Fruit fly (Drosophila melanogaster) whole organism, adult: Measurements from ENCODE around the gene CG14262.

Experiments
- CG11617 ChIP-seq: fragments of 200-800 bp; sonication (Bioruptor generic); optimal IDR thresholded peaks from 2 replicates; lab custom pipeline; 2017; ENCODE audit warnings: mild to moderate bottlenecking, missing biosample characterization, missing genetic modification reagents, missing genetic modification characterization
- CG14711 ChIP-seq: fragments of 200-800 bp; sonication (Bioruptor generic); optimal IDR thresholded peaks from 2 replicates; lab custom pipeline; 2018; ENCODE audit warnings: missing biosample characterization, mild to moderate bottlenecking, missing genetic modification characterization, moderate library complexity
- CG5204 ChIP-seq: fragments of 200-800 bp; sonication (Bioruptor generic); optimal IDR thresholded peaks from 2 replicates; lab custom pipeline; 2016; ENCODE audit warnings: missing biosample characterization, missing genetic modification characterization
- CG7101 ChIP-seq: fragments of 200-800 bp; sonication (Bioruptor generic); optimal IDR thresholded peaks from 2 replicates; lab custom pipeline; 2018; ENCODE audit warnings: missing biosample characterization, mild to moderate bottlenecking, missing genetic modification characterization, moderate library complexity
- Clk ChIP-seq: fragments of 200-800 bp; sonication (Bioruptor generic); optimal IDR thresholded peaks from 2 replicates; lab custom pipeline; 2017; ENCODE audit warnings: missing biosample characterization, missing genetic modification characterization
- Crg-1 ChIP-seq: fragments of 200-800 bp; sonication (Bioruptor generic); optimal IDR thresholded peaks from 2 replicates; lab custom pipeline; 2016; ENCODE audit warnings: missing biosample characterization, missing genetic modification characterization
- Hr96 ChIP-seq: fragments of 200-800 bp; sonication (Bioruptor generic); optimal IDR thresholded peaks from 2 replicates; lab custom pipeline; 2016; ENCODE audit warnings: missing biosample characterization, missing genetic modification characterization
- Mnt ChIP-seq: fragments of 200-800 bp; sonication (Bioruptor generic); optimal IDR thresholded peaks from 2 replicates; lab custom pipeline; 2016; ENCODE audit warnings: missing biosample characterization, mild to moderate bottlenecking, missing genetic modification characterization
- bab1 ChIP-seq: fragments of 200-800 bp; sonication (Bioruptor generic); optimal IDR thresholded peaks from 3 replicates; lab custom pipeline; 2019; ENCODE audit warnings: missing biosample characterization, mild to moderate bottlenecking, missing genetic modification characterization, moderate library complexity
- kay ChIP-seq: fragments of 200-800 bp; sonication (Bioruptor generic); peaks from one replicate; lab custom pipeline; 2016; ENCODE audit warnings: missing biosample characterization, missing genetic modification characterization, borderline replicate concordance
- ovo ChIP-seq: fragments of 200-800 bp; sonication (Bioruptor generic); optimal IDR thresholded peaks from 2 replicates; lab custom pipeline; 2016; ENCODE audit warnings: missing biosample characterization, missing genetic modification characterization
- toe ChIP-seq: fragments of 200-800 bp; sonication (Bioruptor generic); optimal IDR thresholded peaks from 2 replicates; lab custom pipeline; 2016; ENCODE audit warnings: missing biosample characterization, missing genetic modification characterization

DNA sequence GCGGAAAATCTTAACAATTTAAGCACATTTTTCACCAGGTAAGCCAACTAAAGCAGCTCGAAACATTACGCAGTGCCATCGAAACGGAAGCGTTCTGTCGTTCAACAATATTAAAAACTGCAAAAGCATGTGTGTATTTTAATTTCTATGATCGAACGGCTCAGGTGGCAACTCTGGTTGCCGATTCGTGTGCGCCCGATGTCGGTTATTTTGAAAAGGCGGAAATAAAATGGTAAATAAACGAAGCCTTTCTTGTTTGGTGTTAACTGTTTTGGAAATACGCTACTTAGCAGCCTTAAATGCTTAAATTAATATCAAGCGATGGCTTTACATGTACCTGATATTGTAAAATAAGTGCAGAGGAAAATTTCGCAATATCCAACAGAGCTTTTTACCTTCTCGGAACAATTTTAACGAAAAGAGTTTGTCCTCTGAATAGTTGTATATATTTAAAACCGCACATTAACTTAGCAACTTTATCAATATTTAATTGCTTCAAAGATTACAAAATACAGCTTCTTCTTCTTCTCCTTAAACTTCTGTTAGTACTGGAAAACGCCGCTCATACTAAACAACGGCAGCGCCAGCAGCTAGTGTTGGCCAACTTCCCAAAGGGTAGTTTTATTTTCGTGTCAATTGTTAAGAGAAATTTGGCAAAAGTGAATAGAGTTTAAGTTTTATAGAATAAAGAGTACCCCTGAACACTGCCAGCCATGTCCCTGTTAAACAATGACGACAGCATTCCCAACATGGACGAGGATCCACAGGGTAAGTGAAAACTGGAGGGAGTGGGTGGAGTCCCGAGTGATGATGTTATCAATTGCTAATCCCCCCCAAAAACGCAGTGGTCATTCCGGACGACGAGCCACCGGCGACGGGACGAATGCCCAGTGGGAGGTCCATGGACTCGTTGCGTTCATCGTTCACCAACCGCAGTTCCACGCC is 8.2 kb upstream of the CG14262 start, which contains the start of gene CG5934:
- TF ChIP-seq CG7101 (tag; lab: Kevin White, UChicago) = peak; percentile 65
- TF ChIP-seq Crg-1 (GFP tag; lab: Kevin White, UChicago) = peak; percentile 82
- TF ChIP-seq Hr96 (GFP tag; lab: Kevin White, UChicago) = peak; percentile 71
- peak; percentile 80 for TF ChIP-seq CG14711 (tag; lab: Kevin White, UChicago)
- TF ChIP-seq Clk (GFP tag; lab: Kevin White, UChicago) = peak; percentile 1
- TF ChIP-seq bab1 (GFP tag; lab: Kevin White, UChicago) = no peak
- TF ChIP-seq ovo = no peak
- TF ChIP-seq kay (GFP tag; lab: Kevin White, UChicago) = no peak
- peak; percentile 64 for TF ChIP-seq Mnt (GFP tag; lab: Kevin White, UChicago)
- no peak for TF ChIP-seq CG5204
- TF ChIP-seq CG11617 (GFP tag; lab: Kevin White, UChicago) = peak; percentile 18
- TF ChIP-seq toe (GFP tag; lab: Kevin White, UChicago) = peak; percentile 36
